Worm (Caenorhabditis elegans) whole organism, late embryonic: ENCODE measurements around the gene F08D12.15.

Experiments used
- F13H6.1 ChIP-seq: sonication (generic microtip); optimal IDR thresholded peaks from 2 replicates; lab custom pipeline; 2016; ENCODE audit warnings: missing genetic modification characterization, missing compliant biosample characterization
- ama-1 ChIP-seq: fragments of 150-350 bp; optimal IDR thresholded peaks from 2 replicates; lab custom pipeline; 2014
- ceh-18 ChIP-seq: sonication (generic microtip); optimal IDR thresholded peaks from 2 replicates; lab custom pipeline; 2016; ENCODE audit warnings: missing genetic modification characterization, missing compliant biosample characterization
- ceh-9 ChIP-seq: sonication (generic microtip); optimal IDR thresholded peaks from 2 replicates; lab custom pipeline; 2016; ENCODE audit warnings: mild to moderate bottlenecking, missing genetic modification characterization, inconsistent platforms, missing compliant biosample characterization
- ets-4 ChIP-seq: sonication (generic microtip); optimal IDR thresholded peaks from 2 replicates; lab custom pipeline; 2016; ENCODE audit warnings: missing genetic modification characterization, missing compliant biosample characterization
- fkh-10 ChIP-seq: fragments of 150-350 bp; optimal IDR thresholded peaks from 2 replicates; lab custom pipeline; 2014; ENCODE audit warnings: missing biosample characterization, missing genetic modification reagents, missing genetic modification characterization
- hlh-30 ChIP-seq: sonication (generic microtip); optimal IDR thresholded peaks from 2 replicates; lab custom pipeline; 2017; ENCODE audit warnings: antibody characterized with exemption, missing genetic modification characterization, missing compliant biosample characterization; ENCODE audit not compliant: insufficient read depth
- madf-2 ChIP-seq: sonication (generic microtip); optimal IDR thresholded peaks from 2 replicates; lab custom pipeline; 2017; ENCODE audit warnings: missing genetic modification characterization, missing compliant biosample characterization
- pha-4 ChIP-seq: fragments of 150-350 bp; optimal IDR thresholded peaks from 2 replicates; lab custom pipeline; 2018; ENCODE audit warnings: missing biosample characterization, missing genetic modification reagents, missing genetic modification characterization
- pqm-1 ChIP-seq: sonication (generic microtip); optimal IDR thresholded peaks from 2 replicates; lab custom pipeline; 2016; ENCODE audit warnings: missing genetic modification characterization, missing compliant biosample characterization
- sox-4 ChIP-seq: sonication (generic microtip); optimal IDR thresholded peaks from 2 replicates; lab custom pipeline; 2017; ENCODE audit warnings: mild to moderate bottlenecking, missing genetic modification characterization, inconsistent platforms, missing compliant biosample characterization
- zip-5 ChIP-seq: sonication (generic microtip); optimal IDR thresholded peaks from 2 replicates; lab custom pipeline; 2016; ENCODE audit warnings: missing genetic modification characterization, missing compliant biosample characterization

DNA sequence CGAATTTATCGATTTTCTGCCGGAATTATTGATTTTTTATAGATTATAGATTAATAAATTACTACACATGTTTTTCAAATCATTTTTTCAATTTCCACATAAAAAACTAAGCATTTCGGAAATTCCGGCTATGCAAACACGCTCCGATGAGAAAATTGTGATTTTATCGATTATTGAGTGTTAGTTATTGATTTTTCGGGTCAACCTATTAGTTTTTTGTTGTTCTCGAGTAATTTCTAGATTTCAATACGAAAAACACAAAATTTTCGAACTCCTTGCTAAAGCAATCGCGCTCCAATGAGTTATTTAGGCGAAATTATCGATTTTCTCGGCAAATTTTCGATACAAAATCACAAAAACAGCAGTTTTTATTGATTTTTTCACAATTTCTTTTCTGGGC is 29.0 kb downstream of the F08D12.15 start:
- TF ChIP-seq pqm-1 (no peak), ama-1 (no peak), pha-4 (no peak), ets-4 (tag; lab: Kevin White, UChicago) (no peak), fkh-10 (GFP tag; lab: Kevin White, UChicago) (no peak), sox-4 (tag; lab: Kevin White, UChicago) (no peak), hlh-30 (tag; lab: Kevin White, UChicago) (no peak), ceh-9 (no peak), F13H6.1 (tag; lab: Kevin White, UChicago) (no peak), zip-5 (no peak), madf-2 (tag; lab: Kevin White, UChicago) (no peak), ceh-18 (no peak)
